Fruit fly (Drosophila melanogaster): ENCODE results near the gene CG43246.
A peak's percentile ranks its signal among the peaks of the same experiment; 100 is the strongest.

The CG43246 gene

dm6 chr3L:14550839-14551415 lies 14.5 kb downstream of the CG43246 start, which contains the start of gene Gbs-70E (continued):
- TF ChIP-seq CG3838 (GFP tag; optimal IDR thresholded peaks at IDR 0.05) (peak; percentile 48), CG13775 (GFP tag; optimal IDR thresholded peaks at IDR 0.05) (peak; percentile 93), NFAT (GFP tag; IDR thresholded peaks at IDR 0.05) (peak; percentile 75; the same call in 1 of the 2 replicates), Gsc (GFP tag; IDR thresholded peaks at IDR 0.05) (no peak), grn (GFP tag; optimal IDR thresholded peaks at IDR 0.05) (peak; percentile 66), CG12236 (GFP tag; optimal IDR thresholded peaks at IDR 0.05) (peak; percentile 94), CG2199 (GFP tag; IDR thresholded peaks at IDR 0.05) (peak; percentile 93), CG14667 (GFP tag; IDR thresholded peaks at IDR 0.05) (peak; percentile 84; the same call in 1 of the 2 replicates), sr (GFP tag; IDR thresholded peaks at IDR 0.05) (no peak; the same call in 2 of the 3 replicates), CG17359 (tag; optimal IDR thresholded peaks at IDR 0.05) (peak; percentile 91), tap (tag; optimal IDR thresholded peaks at IDR 0.05) (peak; percentile 90), CTCF (GFP tag; optimal IDR thresholded peaks at IDR 0.05) (peak; percentile 22), CG12104 (GFP tag; optimal IDR thresholded peaks at IDR 0.05) (peak; percentile 89), dysf (GFP tag; IDR thresholded peaks at IDR 0.05) (peak; percentile 92), CG11723 (GFP tag; optimal IDR thresholded peaks at IDR 0.05) (peak; percentile 83), CG16863 (GFP tag; optimal IDR thresholded peaks at IDR 0.05) (peak; percentile 93), CG10321 (GFP tag; IDR thresholded peaks at IDR 0.05) (peak; percentile 55; the same call in 1 of the 2 replicates), B-H2 (GFP tag; optimal IDR thresholded peaks at IDR 0.05) (peak; percentile 81), Pdp1 (GFP tag; optimal IDR thresholded peaks at IDR 0.05) (peak; percentile 92 to 93), CG32772 (GFP tag; IDR thresholded peaks at IDR 0.05) (peak; percentile 83), ranshi (GFP tag; IDR thresholded peaks at IDR 0.05) (peak; percentile 84; the same call in 1 of the 2 replicates), CG18619 (GFP tag; optimal IDR thresholded peaks at IDR 0.05) (peak; percentile 90), CG3281 (GFP tag; optimal IDR thresholded peaks at IDR 0.05) (peak; percentile 91), bab2 (GFP tag; optimal IDR thresholded peaks at IDR 0.05) (peak; percentile 93), Doc2 (GFP tag; IDR thresholded peaks at IDR 0.05) (no peak), ac (GFP tag; optimal IDR thresholded peaks at IDR 0.05) (peak; percentile 64), CG2202 (tag; optimal IDR thresholded peaks at IDR 0.05) (peak; percentile 89), Xrp1 (GFP tag; IDR thresholded peaks at IDR 0.05) (peak; percentile 96), C15 (GFP tag; IDR thresholded peaks at IDR 0.05) (peak; percentile 78; the same call in 1 of the 3 replicates), Eip74EF (GFP tag; optimal IDR thresholded peaks at IDR 0.05) (peak in 1 of 2 experiments; percentile 92), slou (GFP tag; optimal IDR thresholded peaks at IDR 0.05) (peak; percentile 80), CG1647 (GFP tag; optimal IDR thresholded peaks at IDR 0.05) (peak; percentile 78), CG14860 (GFP tag; IDR thresholded peaks at IDR 0.05; ENCODE audit: partially characterized antibody) (no peak), Mrtf (GFP tag; IDR thresholded peaks at IDR 0.05) (peak; percentile 84; the same call in 2 of the 3 replicates), hb (GFP tag; IDR thresholded peaks at IDR 0.05; ENCODE audit: partially characterized antibody) (no peak), sens-2 (GFP tag; IDR thresholded peaks at IDR 0.05) (peak; percentile 61; the same call in 1 of the 2 replicates), CG11504 (tag; optimal IDR thresholded peaks at IDR 0.05) (peak; percentile 89), unc-4 (GFP tag; IDR thresholded peaks at IDR 0.05; ENCODE audit: partially characterized antibody) (no peak), p53 (GFP tag; optimal IDR thresholded peaks at IDR 0.05) (peak; percentile 73), az2 (GFP tag; optimal IDR thresholded peaks at IDR 0.05) (peak; percentile 89), CG7745 (tag; optimal IDR thresholded peaks at IDR 0.05) (peak; percentile 61), Doc3 (GFP tag; IDR thresholded peaks at IDR 0.05; ENCODE audit: partially characterized antibody) (no peak), CG5245 (GFP tag; optimal IDR thresholded peaks at IDR 0.05) (peak; percentile 79), croc (GFP tag; conservative IDR thresholded peaks at IDR 0.05) (peak; percentile 79), sna (GFP tag; IDR thresholded peaks at IDR 0.05; ENCODE audit: partially characterized antibody) (peak; percentile 30; the same call in 1 of the 2 replicates), CG32767 (GFP tag; IDR thresholded peaks at IDR 0.05) (peak; percentile 90), trh (GFP tag; optimal IDR thresholded peaks at IDR 0.05) (peak; percentile 71), CG13894 (tag; optimal IDR thresholded peaks at IDR 0.05) (peak; percentile 84), Bdp1 (GFP tag; optimal IDR thresholded peaks at IDR 0.05) (peak; percentile 66), Tbp (GFP tag; optimal IDR thresholded peaks at IDR 0.05) (no peak)
